Worm (Caenorhabditis elegans) whole organism, midembryonic: Measurements from ENCODE around the gene M03C11.9.

Experiments used
- T22C8.4 ChIP-seq: fragments of 200-800 bp; sonication (Bioruptor generic); IDR thresholded peaks from 2 replicates; pipeline ENCODE4 v1.3.6; 2022; ENCODE audit warnings: missing genetic modification characterization, missing compliant biosample characterization
- ref-1 ChIP-seq: fragments of 200-800 bp; sonication (Bioruptor generic); conservative IDR thresholded peaks from 2 replicates; pipeline ENCODE4 v1.3.6; 2022; ENCODE audit warnings: missing genetic modification reagents, missing genetic modification characterization, missing compliant biosample characterization

DNA sequence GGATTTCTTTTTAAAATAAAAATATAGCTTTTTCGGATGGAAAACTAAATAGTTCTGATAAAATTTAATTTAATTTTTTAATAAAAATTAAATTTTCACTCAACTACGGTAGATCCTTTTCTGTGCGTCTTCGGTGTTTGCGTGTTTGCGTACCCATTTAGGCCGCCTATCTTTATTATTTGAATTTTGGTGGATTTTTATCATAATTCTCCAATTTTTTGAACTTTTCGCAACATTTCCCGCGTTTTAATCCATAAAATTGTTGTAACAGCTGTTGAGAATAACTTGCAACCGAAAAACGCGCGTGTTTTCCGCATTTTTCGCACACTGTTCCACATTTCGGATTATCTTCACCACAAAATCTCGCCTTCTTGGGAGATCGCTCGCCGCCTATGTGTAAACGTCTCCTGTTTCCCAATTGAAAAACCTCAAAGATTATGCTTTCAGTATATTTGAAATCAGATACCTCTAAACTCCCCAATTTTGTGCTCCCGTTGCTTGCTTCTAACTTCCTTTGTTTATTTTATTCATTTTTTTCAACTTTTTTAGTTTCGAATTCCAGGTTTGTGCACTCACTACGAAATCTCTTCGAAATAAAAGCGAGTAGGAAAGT is 39.8 kb downstream of the M03C11.9 start, which contains the start of gene T07C4.3:
- TF ChIP-seq T22C8.4 (GFP tag; lab: Robert Waterston, UW) (no peak), ref-1 (GFP tag; lab: Robert Waterston, UW) (no peak)
